Worm (Caenorhabditis elegans) whole organism, L3 larva: ENCODE results near the gene bet-2.

Source experiments
- egl-27 ChIP-seq: sonication (generic microtip); optimal IDR thresholded peaks from 4 replicates; lab custom pipeline; 2017; ENCODE audit warnings: missing biosample characterization, missing genetic modification reagents, missing genetic modification characterization
- pqm-1 ChIP-seq: fragments of 150-350 bp; optimal IDR thresholded peaks from 2 replicates; lab custom pipeline; 2017; ENCODE audit warnings: missing biosample characterization, missing genetic modification characterization, inconsistent platforms
- sea-2 ChIP-seq: fragments of 150-350 bp; sonication (generic microtip); optimal IDR thresholded peaks from 4 replicates; lab custom pipeline; 2014; ENCODE audit warnings: missing biosample characterization, missing genetic modification reagents, missing genetic modification characterization

DNA sequence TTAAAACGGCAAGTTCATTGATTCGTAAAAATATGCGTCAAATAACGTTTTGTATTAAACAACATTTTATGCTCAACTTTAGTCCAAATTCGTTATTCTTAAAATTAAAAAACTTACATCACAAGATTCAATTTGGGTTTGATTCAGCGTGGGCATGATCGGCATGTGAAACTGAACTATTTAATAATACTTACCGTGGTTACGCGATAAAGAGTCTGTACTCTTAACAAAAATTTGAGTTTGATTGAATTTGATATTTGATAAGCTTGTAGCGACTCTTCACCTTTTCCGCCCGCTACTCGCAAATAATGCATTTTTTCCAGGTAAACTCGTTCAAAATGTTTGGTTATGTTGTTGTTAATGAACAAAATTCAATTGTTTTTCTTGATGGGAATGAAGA is 35.6 kb upstream of the bet-2 start, which contains the start of gene glo-3:
- TF ChIP-seq egl-27 (tag; lab: Kevin White, UChicago) (no peak), pqm-1 (tag; lab: Kevin White, UChicago) (peak; percentile 41), sea-2 (GFP tag; lab: Kevin White, UChicago) (no peak)
